Worm (Caenorhabditis elegans) whole organism, L4/young adult: ENCODE results near the gene ver-4.

Experiments
- dao-5 ChIP-seq: sonication (generic microtip); optimal IDR thresholded peaks from 2 replicates; lab custom pipeline; 2016; ENCODE audit warnings: missing genotype, missing genetic modification characterization, moderate library complexity, missing compliant biosample characterization
- him-1 ChIP-seq: sonication (generic microtip); optimal IDR thresholded peaks from 2 replicates; lab custom pipeline; 2016; ENCODE audit warnings: missing genotype, missing genetic modification reagents, missing genetic modification characterization, missing compliant biosample characterization

DNA sequence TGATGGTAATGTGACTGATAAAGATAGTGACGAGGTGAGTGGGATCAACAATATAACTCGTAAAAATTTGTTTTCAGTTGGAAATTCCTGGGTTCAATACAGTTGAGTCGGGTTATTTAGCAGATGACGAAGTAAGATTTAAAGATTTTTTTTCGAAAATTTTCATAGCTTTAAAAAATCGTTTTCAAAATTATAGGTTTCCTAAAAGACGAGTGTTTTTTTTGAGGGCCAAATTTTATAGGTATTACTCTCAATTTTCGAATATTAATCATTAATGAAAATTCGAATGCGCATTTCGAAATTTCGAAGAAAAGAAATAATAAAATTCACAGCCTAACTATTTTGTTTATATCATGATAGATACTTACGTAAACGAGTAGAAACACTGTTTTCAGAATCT, 11.0 kb upstream of the ver-4 start:
- TF ChIP-seq dao-5 (tag; lab: Kevin White, UChicago) (no peak), him-1 (tag; lab: Kevin White, UChicago) (no peak)
